Worm (Caenorhabditis elegans) whole organism, L1 larva: Measurements from ENCODE around the gene sru-22.
A peak's percentile ranks its signal among the peaks of the same experiment; 100 is the strongest.

Experiments
- C04F5.9 ChIP-seq: sonication (generic microtip); optimal IDR thresholded peaks from 2 replicates; lab custom pipeline; 2016; ENCODE audit warnings: missing genetic modification characterization, missing compliant biosample characterization
- aly-2 ChIP-seq: fragments of 150-350 bp; optimal IDR thresholded peaks from 2 replicates; lab custom pipeline; 2014; ENCODE audit warnings: missing biosample characterization, missing genetic modification characterization
- ama-1 ChIP-seq: fragments of 150-350 bp; optimal IDR thresholded peaks from 2 replicates; lab custom pipeline; 2014
- ceh-8 ChIP-seq: fragments of 200-800 bp; sonication (Bioruptor generic); optimal IDR thresholded peaks from 2 replicates; lab custom pipeline; 2018; ENCODE audit warnings: mild to moderate bottlenecking, missing genetic modification characterization, moderate library complexity, missing compliant biosample characterization
- ceh-82 ChIP-seq, 3 experiments: fragments of 150-350 bp in 1 of 3; sonication (generic microtip) in 2 of 3; optimal IDR thresholded peaks; 2 replicates each; lab custom pipeline; 2014 to 2017; ENCODE audit warnings: missing biosample characterization in 3 of 3, missing genetic modification characterization in 3 of 3
- ceh-88 ChIP-seq: fragments of 200-800 bp; sonication (Bioruptor generic); IDR thresholded peaks from 2 replicates; pipeline ENCODE4 v1.3.6; 2022; ENCODE audit warnings: missing genetic modification characterization, missing compliant biosample characterization
- ces-1 ChIP-seq: fragments of 150-350 bp; optimal IDR thresholded peaks from 2 replicates; lab custom pipeline; 2014; ENCODE audit warnings: missing biosample characterization, missing genetic modification reagents, missing genetic modification characterization
- dpl-1 ChIP-seq, 3 experiments: fragments of 150-350 bp in 2 of 3; sonication (generic microtip) in 1 of 3; optimal IDR thresholded peaks; 2 replicates each; lab custom pipeline; 2014 to 2017; ENCODE audit warnings: missing biosample characterization in 3 of 3, missing genetic modification characterization in 3 of 3, missing genetic modification reagents in 3 of 3
- dsc-1 ChIP-seq: sonication (generic microtip); optimal IDR thresholded peaks from 2 replicates; lab custom pipeline; 2016; ENCODE audit warnings: mild to moderate bottlenecking, missing genetic modification characterization, missing compliant biosample characterization
- efl-1 ChIP-seq, 4 experiments: fragments of 150-350 bp; optimal IDR thresholded peaks in 3 of 4; peaks in 1 of 4; 1 replicate in 1 of 4; 2 replicates in 3 of 4; lab custom pipeline; 2014; ENCODE audit warnings: missing biosample characterization in 2 of 4, missing genetic modification characterization in 2 of 4, missing genetic modification reagents in 2 of 4
- egl-13 ChIP-seq: sonication (generic microtip); optimal IDR thresholded peaks from 2 replicates; lab custom pipeline; 2016; ENCODE audit warnings: missing genotype, missing genetic modification reagents, missing genetic modification characterization, missing compliant biosample characterization
- egl-27 ChIP-seq, 2 experiments: fragments of 150-350 bp in 1 of 2; sonication (generic microtip); optimal IDR thresholded peaks; 3 replicates each; lab custom pipeline; 2017 to 2018; ENCODE audit warnings: missing biosample characterization in 2 of 2, missing genetic modification characterization in 2 of 2, missing genetic modification reagents in 2 of 2
- elt-3 ChIP-seq, 6 experiments: fragments of 150-350 bp in 1 of 6; sonication (generic microtip); optimal IDR thresholded peaks; 2 replicates each; lab custom pipeline; 2017 to 2018; ENCODE audit warnings: missing biosample characterization in 6 of 6, missing genetic modification characterization in 6 of 6, inconsistent platforms in 1 of 6
- ets-5 ChIP-seq: fragments of 200-800 bp; sonication (Bioruptor generic); IDR thresholded peaks from 2 replicates; pipeline ENCODE4 v1.3.6; 2022; ENCODE audit warnings: missing genetic modification characterization, missing compliant biosample characterization
- fkh-4 ChIP-seq: sonication (generic microtip); optimal IDR thresholded peaks from 2 replicates; lab custom pipeline; 2016; ENCODE audit warnings: missing compliant biosample characterization, missing genetic modification characterization, borderline replicate concordance
- fkh-8 ChIP-seq: sonication (generic microtip); optimal IDR thresholded peaks from 2 replicates; lab custom pipeline; 2016; ENCODE audit warnings: mild to moderate bottlenecking, missing genetic modification characterization, missing compliant biosample characterization
- fos-1 ChIP-seq: fragments of 150-350 bp; optimal IDR thresholded peaks from 2 replicates; lab custom pipeline; 2014; ENCODE audit warnings: missing biosample characterization, missing genetic modification characterization
- irx-1 ChIP-seq: sonication (generic microtip); optimal IDR thresholded peaks from 2 replicates; lab custom pipeline; 2016; ENCODE audit warnings: missing genetic modification characterization, missing compliant biosample characterization
- isw-1 ChIP-seq: fragments of 200-800 bp; sonication (Bioruptor generic); IDR thresholded peaks from 2 replicates; pipeline ENCODE4 v1.3.6; 2022; ENCODE audit warnings: missing genetic modification characterization, missing compliant biosample characterization
- lin-13 ChIP-seq: fragments of 150-350 bp; optimal IDR thresholded peaks from 2 replicates; lab custom pipeline; 2014; ENCODE audit warnings: missing biosample characterization, missing genetic modification reagents, missing genetic modification characterization
- lin-14 ChIP-seq: fragments of 200-800 bp; sonication (Bioruptor generic); optimal IDR thresholded peaks from 2 replicates; lab custom pipeline; 2018; ENCODE audit warnings: mild to moderate bottlenecking, missing genetic modification characterization, moderate library complexity, missing compliant biosample characterization
- lin-15B ChIP-seq: fragments of 150-350 bp; sonication (generic microtip); optimal IDR thresholded peaks from 3 replicates; lab custom pipeline; 2014; ENCODE audit warnings: missing biosample characterization, missing genetic modification characterization
- lin-35 ChIP-seq, 2 experiments: fragments of 150-350 bp; optimal IDR thresholded peaks; 2 replicates each; lab custom pipeline; 2014; ENCODE audit warnings: missing biosample characterization in 2 of 2, missing genetic modification characterization in 2 of 2, missing genetic modification reagents in 2 of 2
- lsy-2 ChIP-seq, 2 experiments: fragments of 150-350 bp; optimal IDR thresholded peaks; 2 replicates each; lab custom pipeline; 2014; ENCODE audit warnings: missing biosample characterization in 2 of 2, missing genetic modification characterization in 2 of 2
- mab-9 ChIP-seq: fragments of 200-800 bp; sonication (Bioruptor generic); IDR thresholded peaks from 2 replicates; pipeline ENCODE4 v1.3.6; 2022; ENCODE audit warnings: missing genetic modification reagents, missing genetic modification characterization, missing compliant biosample characterization
- mdl-1 ChIP-seq, 2 experiments: fragments of 150-350 bp; optimal IDR thresholded peaks; 2 replicates each; lab custom pipeline; 2014 to 2017; ENCODE audit warnings: missing biosample characterization in 2 of 2, missing genetic modification characterization in 2 of 2, inconsistent platforms in 1 of 2
- nhr-11 ChIP-seq: fragments of 150-350 bp; optimal IDR thresholded peaks from 2 replicates; lab custom pipeline; 2014; ENCODE audit warnings: missing biosample characterization, missing genetic modification characterization
- nhr-12 ChIP-seq: sonication (generic microtip); optimal IDR thresholded peaks from 2 replicates; lab custom pipeline; 2017; ENCODE audit warnings: missing biosample characterization, missing genetic modification characterization
- nhr-237 ChIP-seq: fragments of 150-350 bp; optimal IDR thresholded peaks from 2 replicates; lab custom pipeline; 2014; ENCODE audit warnings: missing biosample characterization, missing genetic modification characterization
- nhr-28 ChIP-seq: fragments of 150-350 bp; optimal IDR thresholded peaks from 2 replicates; lab custom pipeline; 2014; ENCODE audit warnings: missing biosample characterization, missing genetic modification characterization
- nhr-47 ChIP-seq: sonication (generic microtip); optimal IDR thresholded peaks from 2 replicates; lab custom pipeline; 2016; ENCODE audit warnings: mild to moderate bottlenecking, missing genetic modification characterization, moderate library complexity, missing compliant biosample characterization
- nhr-71 ChIP-seq: sonication (generic microtip); optimal IDR thresholded peaks from 2 replicates; lab custom pipeline; 2016; ENCODE audit warnings: mild to moderate bottlenecking, missing genetic modification characterization, moderate library complexity, missing compliant biosample characterization
- nhr-76 ChIP-seq: sonication (generic microtip); optimal IDR thresholded peaks from 2 replicates; lab custom pipeline; 2017; ENCODE audit warnings: missing biosample characterization, missing genetic modification characterization
- nhr-84 ChIP-seq: sonication (generic microtip); optimal IDR thresholded peaks from 2 replicates; lab custom pipeline; 2017; ENCODE audit warnings: missing biosample characterization, missing genetic modification characterization
- nhr-85 ChIP-seq: sonication (generic microtip); peaks from one replicate; lab custom pipeline; 2016; ENCODE audit warnings: missing genetic modification characterization, inconsistent platforms, missing compliant biosample characterization
- nhr-90 ChIP-seq: sonication (generic microtip); optimal IDR thresholded peaks from 2 replicates; lab custom pipeline; 2016; ENCODE audit warnings: mild to moderate bottlenecking, missing genetic modification characterization, missing compliant biosample characterization; ENCODE audit not compliant: poor library complexity
- pax-3 ChIP-seq: fragments of 200-800 bp; sonication (Bioruptor generic); optimal IDR thresholded peaks from 2 replicates; lab custom pipeline; 2018; ENCODE audit warnings: mild to moderate bottlenecking, missing genetic modification characterization, moderate library complexity, missing compliant biosample characterization
- pqm-1 ChIP-seq: sonication (generic microtip); optimal IDR thresholded peaks from 3 replicates; lab custom pipeline; 2017; ENCODE audit warnings: missing biosample characterization, missing genetic modification characterization
- skn-1 ChIP-seq: fragments of 150-350 bp; optimal IDR thresholded peaks from 2 replicates; lab custom pipeline; 2014; ENCODE audit warnings: missing biosample characterization, missing genetic modification characterization
- snpc-4 ChIP-seq: fragments of 150-350 bp; optimal IDR thresholded peaks from 2 replicates; lab custom pipeline; 2014; ENCODE audit warnings: missing biosample characterization, missing genetic modification characterization
- unc-30 ChIP-seq: sonication (generic microtip); optimal IDR thresholded peaks from 2 replicates; lab custom pipeline; 2017; ENCODE audit warnings: missing biosample characterization, missing genetic modification characterization
- unc-86 ChIP-seq: sonication (generic microtip); optimal IDR thresholded peaks from 2 replicates; lab custom pipeline; 2016; ENCODE audit warnings: missing genetic modification characterization, missing compliant biosample characterization
- unc-98 ChIP-seq: fragments of 200-800 bp; sonication (Bioruptor generic); IDR thresholded peaks from 2 replicates; pipeline ENCODE4 v1.3.6; 2022; ENCODE audit warnings: missing genetic modification characterization, missing compliant biosample characterization
- vab-15 ChIP-seq: sonication (generic microtip); optimal IDR thresholded peaks from 2 replicates; lab custom pipeline; 2017; ENCODE audit warnings: missing genotype, mild to moderate bottlenecking, missing genetic modification characterization, missing compliant biosample characterization
- xbp-1 ChIP-seq: sonication (generic microtip); optimal IDR thresholded peaks from 2 replicates; lab custom pipeline; 2016; ENCODE audit warnings: missing genetic modification characterization, missing compliant biosample characterization
- ztf-11 ChIP-seq, 2 experiments: sonication (generic microtip); optimal IDR thresholded peaks; 2 replicates each; lab custom pipeline; 2016 to 2017; ENCODE audit warnings: missing genetic modification characterization in 2 of 2, missing biosample characterization in 1 of 2, missing compliant biosample characterization in 1 of 2
- ztf-4 ChIP-seq: fragments of 150-350 bp; optimal IDR thresholded peaks from 2 replicates; lab custom pipeline; 2014; ENCODE audit warnings: missing biosample characterization, missing genetic modification characterization

sru-22 gene

DNA sequence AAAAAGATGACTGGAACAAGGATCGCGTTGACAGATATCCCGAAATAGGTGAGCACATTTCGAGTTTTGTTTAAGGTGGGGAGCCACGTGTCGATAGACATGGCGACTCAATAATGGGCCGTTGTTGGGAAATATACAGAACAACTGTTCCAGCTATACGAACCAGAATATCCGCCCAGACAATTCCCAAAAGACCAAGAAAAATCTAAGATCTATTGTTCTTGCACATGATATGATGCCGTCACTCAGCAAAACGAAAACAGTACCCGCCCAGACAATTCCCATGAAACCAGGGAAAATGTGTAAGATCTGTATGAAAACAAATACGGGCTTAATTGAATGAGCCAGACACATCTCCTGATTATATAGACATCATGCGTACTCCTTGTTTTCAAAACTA lies 32.8 kb upstream of the sru-22 start, which contains the start of gene str-231:
TSS of gene str-231 (minus strand) at position 101 of the 400 bp plus-strand sequence.
- no peak for TF ChIP-seq aly-2
- TF ChIP-seq efl-1 (optimal IDR thresholded peaks at IDR 0.05; lab: Kevin White, UChicago) = no peak
- peak in 1 of 2 experiments; percentile 45 for TF ChIP-seq efl-1 (GFP tag; optimal IDR thresholded peaks at IDR 0.05 in 1 of 2; lab: Kevin White, UChicago)
- peak; percentile 38 for TF ChIP-seq fkh-8 (tag; lab: Kevin White, UChicago)
- TF ChIP-seq snpc-4 (tag; lab: Kevin White, UChicago) = no peak

DNA sequence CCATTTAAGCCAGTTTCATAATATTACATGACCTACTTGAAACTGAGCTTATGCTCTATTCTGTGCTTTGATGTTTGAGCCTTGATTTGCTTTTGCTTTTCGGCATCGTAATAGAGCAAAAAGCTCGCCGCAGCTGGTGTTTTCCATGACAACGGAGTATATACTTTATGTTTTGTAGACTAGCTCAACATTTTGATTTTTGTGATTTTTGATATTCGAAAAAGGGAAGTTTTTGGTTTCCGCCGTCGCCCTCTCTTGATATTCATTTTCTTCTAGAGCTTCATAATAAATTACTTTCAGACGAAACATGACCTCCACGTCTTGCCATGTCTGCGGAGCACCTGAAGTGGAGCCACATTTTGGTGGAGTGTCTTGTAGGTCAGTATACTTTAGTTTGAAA lies 27.6 kb upstream of the sru-22 start, which contains the start of gene nhr-63:
TSS of gene nhr-63 (plus strand) at position 301 of the 400 bp plus-strand sequence.
- no peak for TF ChIP-seq efl-1 (optimal IDR thresholded peaks at IDR 0.05; lab: Kevin White, UChicago)
- TF ChIP-seq efl-1 (GFP tag; optimal IDR thresholded peaks at IDR 0.05 in 1 of 2; lab: Kevin White, UChicago) = peak in 1 of 2 experiments; percentile 3
- TF ChIP-seq unc-30 (tag; lab: Kevin White, UChicago) = no peak
- no peak for TF ChIP-seq egl-27 (tag; optimal IDR thresholded peaks at IDR 0.05; lab: Kevin White, UChicago)
- no peak for TF ChIP-seq mdl-1 (tag; optimal IDR thresholded peaks at IDR 0.05; lab: Kevin White, UChicago)

DNA sequence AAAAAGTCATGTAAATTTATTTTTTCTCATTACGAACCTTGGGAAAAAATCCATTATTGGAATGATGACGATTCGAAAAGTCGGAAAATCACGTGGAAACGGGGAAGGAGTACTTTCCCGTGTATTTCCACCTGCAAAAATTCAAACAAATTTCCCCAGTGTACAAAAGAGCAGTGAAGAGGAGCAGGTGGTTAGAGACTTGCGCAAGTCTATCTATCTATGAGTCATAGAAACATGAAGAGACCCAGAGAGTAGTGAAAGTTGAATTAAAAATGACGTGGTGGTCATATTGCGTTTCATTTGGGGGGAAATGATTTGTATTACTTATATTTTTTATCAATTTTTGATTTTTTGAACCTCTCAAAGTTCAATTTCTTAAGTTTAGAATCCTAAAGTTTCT lies 25.7 kb upstream of the sru-22 start, which contains the start of gene nhr-50:
TSS of gene nhr-50 (minus strand) at position 199 of the 400 bp plus-strand sequence.
- TF ChIP-seq ceh-88 (GFP tag; lab: Robert Waterston, UW) (no peak), isw-1 (no peak; the same call in 1 of the 2 replicates), lin-35 (GFP tag; optimal IDR thresholded peaks at IDR 0.05; lab: Kevin White, UChicago) (peak; percentile 13 to 27), nhr-90 (tag; lab: Kevin White, UChicago) (peak; percentile 36), nhr-85 (peak; percentile 85), ama-1 (no peak), nhr-84 (tag; lab: Kevin White, UChicago) (no peak), vab-15 (tag; lab: Kevin White, UChicago) (no peak), dpl-1 (GFP tag; optimal IDR thresholded peaks at IDR 0.05; lab: Kevin White, UChicago) (peak in 1 of 3 experiments; percentile 30), nhr-12 (tag; lab: Kevin White, UChicago) (no peak), ceh-8 (GFP tag; lab: Kevin White, UChicago) (peak; percentile 38), fkh-8 (tag; lab: Kevin White, UChicago) (peak; percentile 88), pqm-1 (no peak), fos-1 (tag; lab: Kevin White, UChicago) (peak; percentile 91), ets-5 (GFP tag; lab: Robert Waterston, UW) (no peak), egl-13 (tag; lab: Kevin White, UChicago) (no peak), nhr-237 (tag; lab: Kevin White, UChicago) (peak; percentile 18), unc-30 (tag; lab: Kevin White, UChicago) (no peak), lin-15B (tag; lab: Kevin White, UChicago) (no peak), C04F5.9 (tag; lab: Kevin White, UChicago) (no peak), ztf-11 (tag; optimal IDR thresholded peaks at IDR 0.05; lab: Kevin White, UChicago) (no peak), nhr-28 (no peak), ceh-82 (tag; optimal IDR thresholded peaks at IDR 0.05; lab: Kevin White, UChicago) (peak in 2 of 3 experiments; percentile 16 to 49), lin-13 (GFP tag; lab: Kevin White, UChicago) (no peak), fkh-4 (tag; lab: Kevin White, UChicago) (no peak), dsc-1 (tag; lab: Kevin White, UChicago) (no peak), lin-14 (peak; percentile 84), lsy-2 (tag; optimal IDR thresholded peaks at IDR 0.05; lab: Kevin White, UChicago) (peak; percentile 2 to 43), snpc-4 (tag; lab: Kevin White, UChicago) (peak; percentile 5), ztf-4 (no peak), unc-98 (no peak), nhr-47 (peak; percentile 61), irx-1 (tag; lab: Kevin White, UChicago) (no peak), skn-1 (peak; percentile 69), nhr-76 (tag; lab: Kevin White, UChicago) (no peak), ces-1 (no peak), pax-3 (tag; lab: Kevin White, UChicago) (peak; percentile 36), unc-86 (no peak), efl-1 (optimal IDR thresholded peaks at IDR 0.05; lab: Kevin White, UChicago) (peak; percentile 28 to 36), efl-1 (GFP tag; optimal IDR thresholded peaks at IDR 0.05 in 1 of 2; lab: Kevin White, UChicago) (peak; percentile 15 to 95), elt-3 (tag; optimal IDR thresholded peaks at IDR 0.05; lab: Kevin White, UChicago) (peak in 1 of 6 experiments; percentile 21), xbp-1 (tag; lab: Kevin White, UChicago) (peak; percentile 17), nhr-11 (no peak), nhr-71 (tag; lab: Kevin White, UChicago) (peak; percentile 81), mab-9 (no peak)
